Fruit fly (Drosophila melanogaster) whole organism, wandering third instar larva: ENCODE measurements around the gene CG8206.

ENCODE experiments used
- Myc ChIP-seq: fragments of >200 bp; optimal IDR thresholded peaks from 2 replicates; lab custom pipeline; 2017
- br ChIP-seq: fragments of 200-800 bp; sonication (Bioruptor generic); optimal IDR thresholded peaks from 2 replicates; lab custom pipeline; 2016; ENCODE audit warnings: missing biosample characterization, missing genetic modification characterization

- TF ChIP-seq br (GFP tag; lab: Kevin White, UChicago) (no peak), Myc (lab: Kevin White, UChicago) (no peak)
Measured at dm6 chrX:15762723-15763122, 23.7 kb downstream of the CG8206 start, which contains the start of gene Polr3A.
